Fruit fly (Drosophila melanogaster) whole organism, embryonic: ENCODE data around the gene CG2528.

Experiments
- cg ChIP-seq: fragments of 200-800 bp; sonication (Bioruptor generic); optimal IDR thresholded peaks from 3 replicates; lab custom pipeline; 2019; ENCODE audit warnings: missing biosample characterization, mild to moderate bottlenecking, missing genetic modification characterization, moderate library complexity

The CG2528 gene

DNA sequence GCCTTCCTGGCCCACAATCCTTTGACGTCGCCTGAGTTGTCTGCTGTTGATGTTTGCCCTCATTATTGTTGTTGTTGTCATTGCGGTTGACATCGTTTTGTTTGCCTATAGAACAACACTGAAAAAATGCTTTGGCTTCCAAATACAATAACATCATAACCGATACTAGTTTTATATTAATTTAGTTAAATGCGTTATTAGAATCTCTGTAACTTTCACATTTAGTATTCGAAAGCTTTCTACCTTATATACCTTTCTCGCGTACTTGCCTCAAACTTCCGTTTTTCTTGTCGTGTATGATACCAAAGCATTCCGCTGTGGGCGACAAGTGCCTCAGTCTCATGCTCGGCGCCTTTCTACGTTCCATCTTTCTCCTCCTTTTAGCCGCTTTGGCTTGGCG lies 59.2 kb downstream of the CG2528 start (continued):
- TF ChIP-seq cg (GFP tag; lab: Kevin White, UChicago): no peak
- TF ChIP-seq, all 482 proteins: peak for 19
